Fruit fly (Drosophila melanogaster) whole organism, embryonic: ENCODE measurements around the gene CG14104.

Experiments
- Abd-B ChIP-seq: fragments of 200-800 bp; sonication (Bioruptor generic); optimal IDR thresholded peaks from 2 replicates; lab custom pipeline; 2018; ENCODE audit warnings: missing biosample characterization, mild to moderate bottlenecking, missing genetic modification characterization, moderate library complexity
- Atf-2 ChIP-seq: fragments of 200-800 bp; sonication (Bioruptor generic); optimal IDR thresholded peaks from 2 replicates; lab custom pipeline; 2016; ENCODE audit warnings: missing biosample characterization, missing genetic modification characterization
- CG1024 ChIP-seq: fragments of 200-800 bp; sonication (Bioruptor generic); IDR thresholded peaks from 2 replicates; pipeline ENCODE4 v1.3.6; 2022; ENCODE audit warnings: missing biosample characterization, missing genetic modification characterization
- CG11247 ChIP-seq: fragments of 200-800 bp; sonication (Bioruptor generic); IDR thresholded peaks from 2 replicates; pipeline ENCODE4 v1.3.6; 2022; ENCODE audit warnings: missing biosample characterization, missing genetic modification characterization
- CG12104 ChIP-seq: fragments of 200-800 bp; sonication (Bioruptor generic); optimal IDR thresholded peaks from 3 replicates; lab custom pipeline; 2016; ENCODE audit warnings: missing biosample characterization, missing genetic modification characterization
- CG14860 ChIP-seq: fragments of 200-800 bp; sonication (Bioruptor generic); IDR thresholded peaks from 3 replicates; pipeline ENCODE4 v1.3.6; 2022; ENCODE audit warnings: missing biosample characterization, missing genetic modification characterization; ENCODE audit not compliant: partially characterized antibody
- CG1529 ChIP-seq: fragments of 200-800 bp; sonication (Bioruptor generic); optimal IDR thresholded peaks from 3 replicates; lab custom pipeline; 2018; ENCODE audit warnings: missing biosample characterization, missing genetic modification characterization
- CG15479 ChIP-seq: fragments of 200-800 bp; sonication (Bioruptor generic); optimal IDR thresholded peaks from 3 replicates; lab custom pipeline; 2019; ENCODE audit warnings: missing biosample characterization, mild to moderate bottlenecking, missing genetic modification characterization, moderate library complexity
- CG15514 ChIP-seq: fragments of 200-800 bp; sonication (Bioruptor generic); optimal IDR thresholded peaks from 3 replicates; lab custom pipeline; 2017; ENCODE audit warnings: missing biosample characterization, missing genetic modification characterization, mild to moderate bottlenecking, moderate library complexity, missing genetic modification reagents
- CG17568 ChIP-seq: fragments of 200-800 bp; sonication (Bioruptor generic); optimal IDR thresholded peaks from 2 replicates; lab custom pipeline; 2018; ENCODE audit warnings: missing biosample characterization, mild to moderate bottlenecking, missing genetic modification characterization, moderate library complexity
- CG18262 ChIP-seq: fragments of 200-800 bp; optimal IDR thresholded peaks from 3 replicates; lab custom pipeline; 2019; ENCODE audit warnings: missing biosample characterization, mild to moderate bottlenecking, missing genetic modification characterization, moderate library complexity
- CG2202 ChIP-seq: fragments of 200-800 bp; sonication (Bioruptor generic); optimal IDR thresholded peaks from 2 replicates; lab custom pipeline; 2018; ENCODE audit warnings: missing biosample characterization, mild to moderate bottlenecking, missing genetic modification characterization
- CG30020 ChIP-seq: fragments of 200-800 bp; optimal IDR thresholded peaks from 2 replicates; lab custom pipeline; 2019; ENCODE audit warnings: missing biosample characterization, mild to moderate bottlenecking, missing genetic modification characterization, moderate library complexity
- CG5953 ChIP-seq: fragments of 200-800 bp; sonication (Bioruptor generic); IDR thresholded peaks from 2 replicates; pipeline ENCODE4 v1.3.6; 2022; ENCODE audit warnings: missing biosample characterization, missing genetic modification characterization
- CG6175 ChIP-seq: fragments of 200-800 bp; sonication (Bioruptor generic); IDR thresholded peaks from 3 replicates; pipeline ENCODE4 v1.3.6; 2022; ENCODE audit warnings: missing biosample characterization, missing genetic modification characterization
- CG6854 ChIP-seq: fragments of 200-800 bp; sonication (Bioruptor generic); optimal IDR thresholded peaks from 3 replicates; lab custom pipeline; 2017; ENCODE audit warnings: missing biosample characterization, mild to moderate bottlenecking, missing genetic modification characterization
- CG7745 ChIP-seq: fragments of 200-800 bp; sonication (Bioruptor generic); optimal IDR thresholded peaks from 2 replicates; lab custom pipeline; 2018; ENCODE audit warnings: missing biosample characterization, mild to moderate bottlenecking, missing genetic modification characterization, moderate library complexity
- CG8281 ChIP-seq: fragments of 200-800 bp; sonication (Bioruptor generic); optimal IDR thresholded peaks from 2 replicates; lab custom pipeline; 2018; ENCODE audit warnings: missing biosample characterization, mild to moderate bottlenecking, missing genetic modification characterization, moderate library complexity
- CG9437 ChIP-seq: fragments of 200-800 bp; sonication (Bioruptor generic); optimal IDR thresholded peaks from 2 replicates; lab custom pipeline; 2018; ENCODE audit warnings: missing biosample characterization, mild to moderate bottlenecking, missing genetic modification characterization
- CG9876 ChIP-seq: fragments of 200-800 bp; sonication (Bioruptor generic); optimal IDR thresholded peaks from 2 replicates; lab custom pipeline; 2016; ENCODE audit warnings: missing biosample characterization, missing genetic modification characterization
- CG9932 ChIP-seq: fragments of 200-800 bp; sonication (Bioruptor generic); IDR thresholded peaks from 2 replicates; pipeline ENCODE4 v1.3.6; 2022; ENCODE audit warnings: missing biosample characterization, missing genetic modification characterization
- Chrac-16 ChIP-seq: fragments of 200-800 bp; sonication (Bioruptor generic); optimal IDR thresholded peaks from 3 replicates; lab custom pipeline; 2016; ENCODE audit warnings: missing biosample characterization, missing genetic modification characterization
- CoRest ChIP-seq: fragments of 200-800 bp; sonication (Bioruptor generic); optimal IDR thresholded peaks from 3 replicates; lab custom pipeline; 2018; ENCODE audit warnings: missing biosample characterization, mild to moderate bottlenecking, missing genetic modification characterization, moderate library complexity
- Dek ChIP-seq: fragments of 200-800 bp; sonication (Bioruptor generic); optimal IDR thresholded peaks from 3 replicates; lab custom pipeline; 2019; ENCODE audit warnings: missing biosample characterization, mild to moderate bottlenecking, missing genetic modification characterization, moderate library complexity
- Dref ChIP-seq: fragments of 200-800 bp; sonication (Bioruptor generic); IDR thresholded peaks from 2 replicates; pipeline ENCODE4 v1.3.6; 2022; ENCODE audit warnings: missing biosample characterization, missing genetic modification characterization
- HHEX ChIP-seq: fragments of 200-800 bp; sonication (Bioruptor generic); optimal IDR thresholded peaks from 3 replicates; lab custom pipeline; 2017; ENCODE audit warnings: missing biosample characterization, mild to moderate bottlenecking, missing genetic modification characterization, missing genetic modification reagents
- NC2β ChIP-seq: fragments of 200-800 bp; sonication (Bioruptor generic); optimal IDR thresholded peaks from 2 replicates; lab custom pipeline; 2016; ENCODE audit warnings: missing biosample characterization, missing genetic modification characterization
- Poxn ChIP-seq: fragments of 200-800 bp; sonication (Bioruptor generic); IDR thresholded peaks from 2 replicates; pipeline ENCODE4 v1.3.6; 2022; ENCODE audit warnings: missing biosample characterization, missing genetic modification characterization
- Scr ChIP-seq: fragments of 200-800 bp; sonication (Bioruptor generic); IDR thresholded peaks from 2 replicates; pipeline ENCODE4 v1.3.6; 2022; ENCODE audit warnings: missing biosample characterization, missing genetic modification characterization; ENCODE audit not compliant: partially characterized antibody
- Six4 ChIP-seq: fragments of 200-800 bp; sonication (Bioruptor generic); optimal IDR thresholded peaks from 2 replicates; lab custom pipeline; 2016; ENCODE audit warnings: missing biosample characterization, missing genetic modification characterization
- Tbp ChIP-seq: fragments of >200 bp; optimal IDR thresholded peaks from 2 replicates; lab custom pipeline; 2018; ENCODE audit warnings: missing biosample characterization, missing genetic modification characterization
- bcd ChIP-seq: fragments of 200-800 bp; sonication (Bioruptor generic); optimal IDR thresholded peaks from 2 replicates; lab custom pipeline; 2017; ENCODE audit warnings: missing biosample characterization, mild to moderate bottlenecking, missing genetic modification characterization
- cad ChIP-seq: fragments of >200 bp; optimal IDR thresholded peaks from 2 replicates; lab custom pipeline; 2017; ENCODE audit warnings: missing biosample characterization, missing genetic modification characterization
- chm ChIP-seq: fragments of 200-800 bp; sonication (Bioruptor generic); IDR thresholded peaks from 2 replicates; pipeline ENCODE4 v1.3.6; 2022; ENCODE audit warnings: missing biosample characterization, missing genetic modification characterization
- crol ChIP-seq: fragments of 200-800 bp; sonication (Bioruptor generic); IDR thresholded peaks from 2 replicates; pipeline ENCODE4 v1.3.6; 2022; ENCODE audit warnings: missing biosample characterization, missing genetic modification characterization
- dm ChIP-seq: fragments of 200-800 bp; sonication (Bioruptor generic); optimal IDR thresholded peaks from 3 replicates; lab custom pipeline; 2016; ENCODE audit warnings: missing biosample characterization, missing genetic modification characterization
- fru ChIP-seq: fragments of >200 bp; optimal IDR thresholded peaks from 2 replicates; lab custom pipeline; 2017
- ftz-f1 ChIP-seq: fragments of 200-800 bp; sonication (Bioruptor generic); optimal IDR thresholded peaks from 2 replicates; lab custom pipeline; 2016; ENCODE audit warnings: missing biosample characterization, missing genetic modification characterization
- hbn ChIP-seq: fragments of 200-800 bp; sonication (Bioruptor generic); IDR thresholded peaks from 2 replicates; pipeline ENCODE4 v1.3.6; 2022; ENCODE audit warnings: missing biosample characterization, missing genetic modification characterization; ENCODE audit not compliant: partially characterized antibody
- kah ChIP-seq: fragments of 200-800 bp; sonication (Bioruptor generic); optimal IDR thresholded peaks from 2 replicates; lab custom pipeline; 2018; ENCODE audit warnings: missing biosample characterization, mild to moderate bottlenecking, missing genetic modification characterization
- lbe ChIP-seq: fragments of 200-800 bp; sonication (Bioruptor generic); optimal IDR thresholded peaks from 2 replicates; lab custom pipeline; 2016; ENCODE audit warnings: missing biosample characterization, mild to moderate bottlenecking, missing genetic modification characterization
- luna ChIP-seq: fragments of 200-800 bp; sonication (Bioruptor generic); optimal IDR thresholded peaks from 2 replicates; lab custom pipeline; 2016; ENCODE audit warnings: missing biosample characterization, missing genetic modification characterization
- nmo ChIP-seq: fragments of 200-800 bp; sonication (Bioruptor generic); optimal IDR thresholded peaks from 2 replicates; lab custom pipeline; 2018; ENCODE audit warnings: missing biosample characterization, mild to moderate bottlenecking, missing genetic modification characterization, moderate library complexity
- oc ChIP-seq: fragments of 200-800 bp; sonication (Bioruptor generic); optimal IDR thresholded peaks from 2 replicates; lab custom pipeline; 2018; ENCODE audit warnings: missing biosample characterization, mild to moderate bottlenecking, missing genetic modification characterization, moderate library complexity
- pros ChIP-seq: fragments of 200-800 bp; sonication (Bioruptor generic); optimal IDR thresholded peaks from 3 replicates; lab custom pipeline; 2019; ENCODE audit warnings: missing biosample characterization, mild to moderate bottlenecking, missing genetic modification characterization, moderate library complexity
- slou ChIP-seq: fragments of 200-800 bp; sonication (Bioruptor generic); optimal IDR thresholded peaks from 3 replicates; lab custom pipeline; 2016; ENCODE audit warnings: missing biosample characterization, missing genetic modification characterization
- sug ChIP-seq: fragments of 200-800 bp; optimal IDR thresholded peaks from 2 replicates; lab custom pipeline; 2019; ENCODE audit warnings: missing biosample characterization, mild to moderate bottlenecking, missing genetic modification characterization, moderate library complexity
- tgo ChIP-seq: fragments of 200-800 bp; sonication (Bioruptor generic); IDR thresholded peaks from 3 replicates; pipeline ENCODE4 v1.3.6; 2022; ENCODE audit warnings: missing biosample characterization, missing genetic modification characterization
- zen ChIP-seq: fragments of 200-800 bp; sonication (Bioruptor generic); optimal IDR thresholded peaks from 3 replicates; lab custom pipeline; 2018; ENCODE audit warnings: missing biosample characterization, mild to moderate bottlenecking, missing genetic modification characterization, moderate library complexity
- zfh1 ChIP-seq: fragments of 200-800 bp; sonication (Bioruptor generic); IDR thresholded peaks from 3 replicates; pipeline ENCODE4 v1.3.6; 2022; ENCODE audit warnings: missing biosample characterization, missing genetic modification characterization

The CG14104 gene

DNA sequence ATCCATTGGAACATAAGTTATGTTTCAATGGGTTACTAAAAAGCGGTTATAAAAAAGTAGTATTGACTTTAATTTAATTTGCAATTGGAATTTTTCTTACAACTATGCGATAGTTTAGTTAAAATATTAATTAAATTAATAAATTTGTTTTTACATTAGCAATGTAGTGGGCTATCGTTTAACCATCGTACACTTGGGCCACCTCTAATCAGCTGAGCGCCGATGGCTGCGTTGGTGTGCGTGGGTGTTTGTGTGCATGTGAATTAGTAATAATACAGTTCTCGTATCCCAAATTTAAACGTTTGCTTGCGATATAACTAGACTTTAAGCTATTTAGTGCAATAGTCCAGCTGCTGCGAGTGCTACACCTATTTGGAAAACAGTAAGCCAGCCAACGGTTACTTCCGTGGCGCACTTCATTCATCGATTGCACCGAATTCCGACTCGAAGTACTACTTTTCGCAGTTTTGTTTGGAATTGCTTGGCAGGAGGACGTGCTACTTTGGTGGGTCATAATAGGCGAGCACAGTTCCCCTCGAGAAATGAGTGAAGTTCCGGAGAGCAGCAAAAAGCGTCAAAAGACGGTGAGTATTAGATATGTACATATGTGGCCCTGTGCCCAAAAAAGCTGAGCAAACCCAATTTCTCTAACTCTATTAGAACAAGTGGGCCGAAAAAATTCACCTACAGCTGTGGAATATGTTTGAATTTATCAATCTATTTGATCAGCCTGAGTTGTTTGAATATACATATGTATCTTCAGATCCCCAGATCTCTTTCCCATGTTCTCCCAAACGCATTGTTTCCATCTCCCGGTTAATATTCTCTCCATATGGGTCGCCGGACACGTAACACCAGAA lies 38.3 kb upstream of the CG14104 start, which contains the start of gene Papss (continued):
- TF ChIP-seq CoRest (tag; lab: Kevin White, UChicago) (no peak), Poxn (GFP tag; lab: Robert Waterston, UW) (no peak), Six4 (GFP tag; lab: Kevin White, UChicago) (peak; percentile 27), Dek (tag; lab: Kevin White, UChicago) (peak; percentile 17), dm (GFP tag; lab: Kevin White, UChicago) (no peak), CG7745 (tag; lab: Kevin White, UChicago) (no peak), hbn (GFP tag; lab: Robert Waterston, UW) (peak; percentile 87), ftz-f1 (GFP tag; lab: Kevin White, UChicago) (no peak), Abd-B (no peak), Chrac-16 (GFP tag; lab: Kevin White, UChicago) (peak; percentile 23), CG1529 (GFP tag; lab: Kevin White, UChicago) (no peak), tgo (0 out of 3 replicates have a peak, but pooled peaks have one; percentile 20), CG1024 (GFP tag; lab: Robert Waterston, UW) (no peak), cad (no peak), Tbp (GFP tag; lab: Kevin White, UChicago) (no peak), oc (tag; lab: Kevin White, UChicago) (no peak), fru (lab: Kevin White, UChicago) (no peak), CG30020 (peak; percentile 53), luna (no peak), CG6175 (GFP tag; lab: Robert Waterston, UW) (no peak), CG14860 (GFP tag; lab: Robert Waterston, UW) (peak; percentile 32; the same call in 1 of the 3 replicates), zen (tag; lab: Kevin White, UChicago) (peak; percentile 41), Atf-2 (GFP tag; lab: Kevin White, UChicago) (no peak), lbe (GFP tag; lab: Kevin White, UChicago) (no peak), HHEX (peak; percentile 43), CG12104 (GFP tag; lab: Kevin White, UChicago) (peak; percentile 9), NC2β (GFP tag; lab: Kevin White, UChicago) (peak; percentile 7), nmo (peak; percentile 41), bcd (GFP tag; lab: Kevin White, UChicago) (no peak), Dref (GFP tag; lab: Robert Waterston, UW) (no peak; the same call in 1 of the 2 replicates), pros (GFP tag; lab: Kevin White, UChicago) (no peak), CG2202 (peak; percentile 13), CG8281 (tag; lab: Kevin White, UChicago) (no peak), CG6854 (peak; percentile 12), CG9876 (GFP tag; lab: Kevin White, UChicago) (no peak), zfh1 (peak; percentile 53; the same call in 1 of the 3 replicates), CG15479 (no peak), kah (GFP tag; lab: Kevin White, UChicago) (no peak), chm (GFP tag; lab: Robert Waterston, UW) (peak; percentile 66), CG5953 (GFP tag; lab: Robert Waterston, UW) (no peak), slou (GFP tag; lab: Kevin White, UChicago) (no peak), sug (tag; lab: Kevin White, UChicago) (no peak), CG9437 (GFP tag; lab: Kevin White, UChicago) (no peak), CG15514 (peak; percentile 71), CG9932 (GFP tag; lab: Robert Waterston, UW) (peak; percentile 70), CG18262 (tag; lab: Kevin White, UChicago) (no peak), Scr (GFP tag; lab: Robert Waterston, UW) (peak; percentile 90), crol (GFP tag; lab: Robert Waterston, UW) (no peak), CG17568 (GFP tag; lab: Kevin White, UChicago) (no peak), CG11247 (GFP tag; lab: Robert Waterston, UW) (no peak)
